Fruit fly (Drosophila melanogaster) whole organism, embryonic: ENCODE results near the gene CG2962.

Experiments used
- Bdp1 ChIP-seq: fragments of 200-800 bp; sonication (Bioruptor generic); optimal IDR thresholded peaks from 3 replicates; lab custom pipeline; 2016; ENCODE audit warnings: missing biosample characterization, missing genetic modification characterization
- CG30403 ChIP-seq: fragments of 200-800 bp; sonication (Bioruptor generic); optimal IDR thresholded peaks from 3 replicates; lab custom pipeline; 2016; ENCODE audit warnings: missing biosample characterization, missing genetic modification characterization
- CG31388 ChIP-seq: fragments of 200-800 bp; sonication (Bioruptor generic); optimal IDR thresholded peaks from 2 replicates; lab custom pipeline; 2016; ENCODE audit warnings: missing biosample characterization, missing genetic modification characterization
- CG3838 ChIP-seq: fragments of 200-800 bp; sonication (Bioruptor generic); optimal IDR thresholded peaks from 3 replicates; lab custom pipeline; 2016; ENCODE audit warnings: missing biosample characterization, missing genetic modification characterization
- CkIIα-i1 ChIP-seq: fragments of 200-800 bp; sonication (Bioruptor generic); IDR thresholded peaks from 2 replicates; pipeline ENCODE4 v1.3.6; 2022; ENCODE audit warnings: missing biosample characterization, missing genetic modification characterization
- Scr ChIP-seq: fragments of 200-800 bp; sonication (Bioruptor generic); IDR thresholded peaks from 2 replicates; pipeline ENCODE4 v1.3.6; 2022; ENCODE audit warnings: missing biosample characterization, missing genetic modification characterization; ENCODE audit not compliant: partially characterized antibody
- ac ChIP-seq: fragments of 200-800 bp; sonication (Bioruptor generic); optimal IDR thresholded peaks from 3 replicates; lab custom pipeline; 2017; ENCODE audit warnings: missing biosample characterization, mild to moderate bottlenecking, missing genetic modification characterization
- dimm ChIP-seq: fragments of 200-800 bp; sonication (Bioruptor generic); IDR thresholded peaks from 2 replicates; pipeline ENCODE4 v1.3.6; 2022; ENCODE audit warnings: missing biosample characterization, missing genetic modification characterization
- pita ChIP-seq: fragments of 200-800 bp; sonication (Bioruptor generic); optimal IDR thresholded peaks from 2 replicates; lab custom pipeline; 2017; ENCODE audit warnings: missing biosample characterization, mild to moderate bottlenecking, missing genetic modification characterization
- stc ChIP-seq: fragments of 200-800 bp; sonication (Bioruptor generic); IDR thresholded peaks from 2 replicates; pipeline ENCODE4 v1.3.6; 2022; ENCODE audit warnings: missing biosample characterization, missing genetic modification characterization

DNA sequence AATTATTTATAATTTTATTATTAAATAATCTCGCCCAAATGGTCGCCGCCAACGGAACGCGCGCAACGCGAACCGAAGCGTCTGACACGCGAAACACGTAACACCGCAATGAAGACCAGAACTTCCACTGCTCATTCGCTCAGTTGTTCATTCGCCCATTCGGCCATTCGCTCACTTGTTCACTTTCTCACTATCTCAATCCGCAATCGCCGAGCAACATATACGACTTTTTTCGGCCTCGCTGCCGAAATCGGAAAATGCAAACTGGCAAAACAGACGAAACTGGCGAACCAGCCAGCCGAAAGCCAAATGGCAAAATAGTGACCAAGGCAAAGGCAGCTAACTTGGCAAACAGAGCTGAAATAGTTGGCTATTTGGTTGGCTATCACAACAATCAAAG, 33.6 kb upstream of the CG2962 start:
- TF ChIP-seq CG3838 (no peak), CG30403 (GFP tag; lab: Kevin White, UChicago) (no peak), dimm (GFP tag; lab: Robert Waterston, UW) (no peak), stc (no peak), pita (GFP tag; lab: Kevin White, UChicago) (no peak), ac (no peak), Bdp1 (no peak), CG31388 (no peak), Scr (no peak), CkIIα-i1 (no peak)
